Worm (Caenorhabditis elegans): Measurements from ENCODE around the gene ram-2.

Gene ram-2

DNA sequence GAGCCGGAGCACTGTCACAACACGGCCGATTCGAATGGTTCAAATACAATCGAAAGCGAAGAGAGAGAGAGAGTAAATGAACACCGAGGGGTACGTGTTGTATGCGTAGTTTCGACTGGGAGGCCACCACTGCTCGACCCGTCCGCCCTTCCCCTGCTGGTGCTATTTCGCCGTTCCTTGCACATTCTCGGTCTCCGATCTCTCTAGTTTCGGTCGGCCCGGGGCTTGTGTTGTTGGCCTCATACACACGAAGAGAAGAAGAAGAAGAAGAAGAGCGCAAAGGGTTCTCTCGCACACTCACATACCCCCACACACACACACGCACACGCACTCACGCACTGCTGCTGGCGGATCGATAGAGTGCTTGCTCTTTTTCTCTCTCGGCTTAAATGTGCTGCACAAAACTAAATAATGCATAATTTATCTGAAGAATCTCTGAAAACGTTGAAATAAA is 26.2 kb upstream of the ram-2 start (continued):
- TF ChIP-seq unc-62 (GFP tag; optimal IDR thresholded peaks at IDR 0.05) = no peak
- peak; percentile 80 for TF ChIP-seq ces-1 (GFP tag; optimal IDR thresholded peaks at IDR 0.05)
- no peak for TF ChIP-seq sem-2 (GFP tag; optimal IDR thresholded peaks at IDR 0.05)
- peak; percentile 70 for TF ChIP-seq sptf-1 (tag; optimal IDR thresholded peaks at IDR 0.05)
- TF ChIP-seq mls-2 (tag; optimal IDR thresholded peaks at IDR 0.05) = peak; percentile 71
- TF ChIP-seq nhr-28 (tag; optimal IDR thresholded peaks at IDR 0.05) = no peak
- TF ChIP-seq ham-2 (GFP tag; optimal IDR thresholded peaks at IDR 0.05) = peak; percentile 81

DNA sequence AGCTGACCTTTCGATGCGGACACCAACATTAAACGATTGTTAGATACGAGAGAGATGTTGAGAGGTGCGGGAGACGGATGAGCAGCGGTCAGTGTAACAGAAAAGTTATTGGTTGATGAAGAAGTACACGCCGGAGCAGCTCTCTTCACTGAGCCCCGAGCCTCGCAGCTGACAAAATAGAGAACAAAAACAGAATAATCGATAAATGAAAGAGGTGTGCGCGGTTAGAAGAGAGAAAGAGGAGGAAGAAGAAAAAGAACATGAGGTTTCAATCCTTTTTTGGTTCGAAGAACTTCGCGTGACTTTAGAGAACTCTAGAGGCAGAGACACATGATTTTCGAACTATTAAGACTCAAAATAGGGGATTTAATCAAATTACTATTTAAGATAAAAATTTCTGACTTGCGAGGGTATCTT is 25.2 kb upstream of the ram-2 start:
- peak; percentile 60 for TF ChIP-seq unc-120 (tag; optimal IDR thresholded peaks at IDR 0.05; ENCODE audit: poor library complexity, severe bottlenecking)
- TF ChIP-seq unc-62 (GFP tag; optimal IDR thresholded peaks at IDR 0.05) = peak; percentile 58
- peak; percentile 90 for TF ChIP-seq hlh-1 (tag; optimal IDR thresholded peaks at IDR 0.05)
- no peak for TF ChIP-seq ceh-43 (GFP tag; optimal IDR thresholded peaks at IDR 0.05)
- no peak for TF ChIP-seq ces-1 (GFP tag; optimal IDR thresholded peaks at IDR 0.05)
- TF ChIP-seq bed-3 (GFP tag; optimal IDR thresholded peaks at IDR 0.05) = no peak
- no peak for TF ChIP-seq ceh-83 (GFP tag; optimal IDR thresholded peaks at IDR 0.05)
- peak; percentile 42 for TF ChIP-seq M03D4.4 (tag; optimal IDR thresholded peaks at IDR 0.05)
- TF ChIP-seq ztf-11 (tag; optimal IDR thresholded peaks at IDR 0.05) = no peak
- no peak for TF ChIP-seq lin-13 (tag; optimal IDR thresholded peaks at IDR 0.05)
- TF ChIP-seq ceh-39 (tag; optimal IDR thresholded peaks at IDR 0.05) = no peak
- TF ChIP-seq lsy-2 (tag; optimal IDR thresholded peaks at IDR 0.05) = no peak
- TF ChIP-seq nhr-28 (tag; optimal IDR thresholded peaks at IDR 0.05) = no peak
- TF ChIP-seq flh-1 (GFP tag; optimal IDR thresholded peaks at IDR 0.05) = no peak
- TF ChIP-seq elt-1 (tag; optimal IDR thresholded peaks at IDR 0.05; ENCODE audit: borderline replicate concordance, insufficient read depth) = no peak
- TF ChIP-seq nhr-2 (tag; optimal IDR thresholded peaks at IDR 0.05) = no peak
- no peak for TF ChIP-seq mab-5 (tag; optimal IDR thresholded peaks at IDR 0.05)

DNA sequence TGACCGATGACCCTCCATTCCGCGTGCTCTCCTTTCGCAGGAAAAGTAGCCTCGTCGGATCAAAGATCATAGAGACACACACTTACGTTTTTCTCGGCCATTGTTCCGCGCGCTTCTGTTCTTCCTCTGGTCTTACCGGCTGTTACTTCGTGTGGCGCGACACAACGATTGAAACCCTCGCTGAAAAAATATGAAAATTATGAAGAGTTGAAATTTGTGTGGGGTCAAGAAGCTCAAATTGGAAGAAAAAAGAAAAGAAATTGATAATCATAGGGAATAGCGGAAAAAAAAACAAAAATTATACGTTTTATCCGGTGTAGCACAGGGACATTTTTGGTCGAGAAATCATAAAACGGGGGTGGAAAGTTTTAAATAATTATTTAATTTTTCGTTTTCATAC is 24.3 kb upstream of the ram-2 start, which contains the start of gene cey-1:
Gene cey-1, minus strand, starts transcription at position 180 of the 400 bp plus-strand sequence.
- no peak for TF ChIP-seq pha-4 (tag; optimal IDR thresholded peaks at IDR 0.05)

DNA sequence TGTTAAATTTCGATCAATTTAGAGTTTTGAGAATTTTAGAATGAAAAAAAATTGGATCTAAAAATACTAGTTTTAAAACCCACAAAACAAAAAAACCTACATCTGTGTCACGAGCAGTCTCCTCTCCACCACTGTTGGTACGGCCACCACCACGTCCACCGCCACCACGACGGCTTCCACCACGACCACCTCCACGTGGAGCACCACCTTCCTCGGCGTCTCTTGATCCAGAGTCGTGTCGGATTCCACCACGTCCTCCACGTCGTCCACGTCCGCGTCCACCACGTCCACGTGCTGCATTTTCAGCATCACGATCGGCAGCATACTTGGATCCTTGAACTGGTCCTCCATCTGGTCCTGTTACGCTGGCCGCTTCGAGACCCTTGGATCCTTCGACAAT is 23.5 kb upstream of the ram-2 start:
- TF ChIP-seq sem-2 (GFP tag; optimal IDR thresholded peaks at IDR 0.05) = no peak
- no peak for TF ChIP-seq ham-2 (GFP tag; optimal IDR thresholded peaks at IDR 0.05)
- no peak for TF ChIP-seq elt-1 (tag; optimal IDR thresholded peaks at IDR 0.05; ENCODE audit: borderline replicate concordance, insufficient read depth)
- no peak for TF ChIP-seq mab-5 (tag; optimal IDR thresholded peaks at IDR 0.05)
- no peak for TF ChIP-seq tbx-8 (GFP tag; optimal IDR thresholded peaks at IDR 0.05)
- no peak for TF ChIP-seq nhr-2 (tag; optimal IDR thresholded peaks at IDR 0.05)
- no peak for TF ChIP-seq zip-8 (tag; optimal IDR thresholded peaks at IDR 0.05)
- TF ChIP-seq pha-4 (tag; optimal IDR thresholded peaks at IDR 0.05) = no peak
- no peak for TF ChIP-seq unc-62 (GFP tag; optimal IDR thresholded peaks at IDR 0.05)
- no peak for TF ChIP-seq elt-3 (tag; optimal IDR thresholded peaks at IDR 0.05)
- TF ChIP-seq nhr-12 (tag; optimal IDR thresholded peaks at IDR 0.05) = no peak
- TF ChIP-seq drap-1 (GFP tag; optimal IDR thresholded peaks at IDR 0.05) = no peak
- TF ChIP-seq mls-2 (tag; optimal IDR thresholded peaks at IDR 0.05) = no peak
- no peak for TF ChIP-seq ceh-39 (tag; optimal IDR thresholded peaks at IDR 0.05)
- no peak for TF ChIP-seq lsy-2 (tag; optimal IDR thresholded peaks at IDR 0.05)

DNA sequence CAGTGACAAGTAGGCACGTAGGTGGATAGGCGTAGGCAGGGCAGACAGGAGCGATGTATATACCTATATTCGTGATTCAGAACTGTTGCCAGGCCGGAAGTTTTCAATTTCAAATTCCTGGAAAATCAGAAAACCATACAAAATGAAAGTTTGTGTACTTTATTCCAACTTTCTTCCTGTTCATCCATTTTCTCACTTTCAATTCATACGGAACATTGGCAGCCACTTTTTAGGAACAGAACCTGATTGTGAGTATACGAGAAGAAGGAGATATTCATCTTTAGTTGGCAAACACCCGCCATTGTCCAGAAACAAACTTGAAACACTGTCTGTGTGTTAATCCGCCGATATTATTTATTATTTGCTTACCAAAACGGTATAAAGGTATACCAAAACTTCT is 19.1 kb upstream of the ram-2 start, which contains the start of gene srlf-15:
Gene srlf-15, plus strand, starts transcription at position 301 of the 400 bp plus-strand sequence.
- TF ChIP-seq snpc-4 (tag; optimal IDR thresholded peaks at IDR 0.05) (no peak), lsy-2 (tag; optimal IDR thresholded peaks at IDR 0.05) (no peak), zip-8 (tag; optimal IDR thresholded peaks at IDR 0.05) (no peak), lin-32 (GFP tag; optimal IDR thresholded peaks at IDR 0.05) (no peak), nhr-237 (tag; optimal IDR thresholded peaks at IDR 0.05) (no peak), unc-120 (tag; optimal IDR thresholded peaks at IDR 0.05; ENCODE audit: poor library complexity, severe bottlenecking) (no peak), pha-4 (tag; optimal IDR thresholded peaks at IDR 0.05) (no peak), lin-13 (tag; optimal IDR thresholded peaks at IDR 0.05) (no peak), unc-62 (GFP tag; optimal IDR thresholded peaks at IDR 0.05) (no peak), ceh-83 (GFP tag; optimal IDR thresholded peaks at IDR 0.05) (no peak), elt-3 (tag; optimal IDR thresholded peaks at IDR 0.05) (no peak), bed-3 (GFP tag; optimal IDR thresholded peaks at IDR 0.05) (no peak), blmp-1 (tag; optimal IDR thresholded peaks at IDR 0.05) (no peak), unc-39 (tag; optimal IDR thresholded peaks at IDR 0.05) (no peak), hlh-1 (tag; optimal IDR thresholded peaks at IDR 0.05) (no peak), tbx-8 (GFP tag; optimal IDR thresholded peaks at IDR 0.05) (no peak), ham-2 (GFP tag; optimal IDR thresholded peaks at IDR 0.05) (no peak), flh-1 (GFP tag; optimal IDR thresholded peaks at IDR 0.05) (no peak), elt-1 (tag; optimal IDR thresholded peaks at IDR 0.05; ENCODE audit: borderline replicate concordance, insufficient read depth) (no peak), cnd-1 (tag; optimal IDR thresholded peaks at IDR 0.05) (no peak)

All from whole organism, mixed stage, embryonic.